Worm (Caenorhabditis elegans): Measurements from ENCODE around the gene W02H5.2.

DNA sequence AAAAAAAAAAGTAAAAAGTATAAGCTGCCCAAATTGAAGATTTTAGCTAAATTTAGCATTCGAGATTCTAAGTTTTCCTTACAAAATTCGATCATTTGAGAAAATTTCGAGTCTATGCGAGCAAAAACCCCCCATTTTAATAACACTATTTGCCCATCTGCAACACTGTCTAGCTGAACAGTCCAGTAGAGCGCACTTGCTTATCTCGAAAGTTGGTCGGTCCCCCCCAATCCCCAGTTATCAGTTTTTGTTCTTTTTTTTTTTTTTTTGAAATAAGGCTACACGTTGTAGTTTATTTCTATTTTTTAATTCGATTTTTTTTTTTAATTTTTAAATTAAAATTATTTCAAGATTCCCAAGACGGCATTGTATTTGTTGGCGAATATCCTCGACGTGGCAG, 18.5 kb downstream of the W02H5.2 start:
- TF ChIP-seq him-1 (tag; optimal IDR thresholded peaks at IDR 0.05) (no peak), W03F9.2 (tag; optimal IDR thresholded peaks at IDR 0.05) (peak; percentile 2), dao-5 (tag; optimal IDR thresholded peaks at IDR 0.05) (no peak)

All from whole organism, L4/young adult.